Worm (Caenorhabditis elegans) whole organism, L3 larva: ENCODE results near the gene rps-13.

ENCODE experiments used
- ama-1 ChIP-seq: fragments of 150-350 bp; optimal IDR thresholded peaks from 2 replicates; lab custom pipeline; 2018
- ceh-82 ChIP-seq: fragments of 150-350 bp; optimal IDR thresholded peaks from 2 replicates; lab custom pipeline; 2014; ENCODE audit warnings: missing biosample characterization, missing genetic modification characterization
- nhr-12 ChIP-seq: fragments of 150-350 bp; optimal IDR thresholded peaks from 2 replicates; lab custom pipeline; 2014; ENCODE audit warnings: missing biosample characterization, missing genetic modification characterization
- pqm-1 ChIP-seq: fragments of 150-350 bp; optimal IDR thresholded peaks from 2 replicates; lab custom pipeline; 2017; ENCODE audit warnings: missing biosample characterization, missing genetic modification characterization, inconsistent platforms
- ztf-4 ChIP-seq: fragments of 150-350 bp; optimal IDR thresholded peaks from 2 replicates; lab custom pipeline; 2014; ENCODE audit warnings: missing biosample characterization, missing genetic modification characterization

DNA sequence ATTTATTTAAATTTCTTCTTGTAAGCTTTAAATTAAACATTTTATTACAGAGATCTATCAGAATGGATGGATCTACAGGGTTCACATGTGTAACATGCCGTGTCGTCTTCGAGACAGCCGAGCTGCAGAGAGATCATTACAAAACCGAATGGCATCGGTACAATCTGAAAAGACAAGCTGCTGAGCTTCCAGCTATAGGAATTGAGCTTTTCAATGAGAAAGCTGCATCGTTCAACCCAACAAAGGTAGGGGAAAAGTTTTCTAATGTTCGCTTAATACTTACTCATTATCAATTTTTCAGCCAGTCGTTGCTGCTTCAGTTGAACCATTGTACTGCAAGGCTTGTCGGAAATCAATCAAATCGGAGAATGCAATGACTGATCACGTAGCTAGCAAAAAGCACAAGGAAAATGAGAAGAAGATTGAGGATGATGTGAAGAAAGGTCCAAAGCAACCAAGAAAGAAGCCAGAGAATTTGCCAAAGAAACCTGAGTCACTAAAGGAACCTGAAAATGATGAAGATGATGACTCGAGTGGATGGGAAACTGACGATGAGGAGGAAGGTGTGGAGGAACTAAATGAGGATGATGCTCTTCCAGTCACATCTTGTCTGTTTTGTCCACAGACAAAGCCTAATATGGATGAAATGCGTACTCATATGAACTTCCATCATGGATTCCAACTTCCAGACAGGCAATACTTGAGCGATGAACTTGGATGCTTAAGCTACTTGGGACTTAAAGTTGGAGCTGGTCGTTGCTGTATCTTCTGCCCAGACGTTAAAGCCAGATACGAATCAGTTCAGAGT is 7.0 kb upstream of the rps-13 start, which contains the start of gene znf-622:
- no peak for TF ChIP-seq ceh-82
- no peak for TF ChIP-seq nhr-12 (tag; lab: Kevin White, UChicago)
- no peak for TF ChIP-seq ama-1
- no peak for TF ChIP-seq pqm-1 (tag; lab: Kevin White, UChicago)
- TF ChIP-seq ztf-4 (tag; lab: Kevin White, UChicago) = no peak
